Worm (Caenorhabditis elegans) whole organism, L4 larva: Measurements from ENCODE around the gene tsp-6.

Source experiments
- D1046.2 ChIP-seq: fragments of 200-800 bp; sonication (Bioruptor generic); IDR thresholded peaks from 2 replicates; pipeline ENCODE4 v1.3.6; 2022; ENCODE audit warnings: missing genetic modification characterization, missing compliant biosample characterization
- F37D6.2 ChIP-seq: sonication (generic microtip); optimal IDR thresholded peaks from 2 replicates; lab custom pipeline; 2016; ENCODE audit warnings: mild to moderate bottlenecking, missing genetic modification characterization, missing compliant biosample characterization
- F49E8.2 ChIP-seq: sonication (generic microtip); optimal IDR thresholded peaks from 2 replicates; lab custom pipeline; 2016; ENCODE audit warnings: missing compliant biosample characterization, mild to moderate bottlenecking, missing genetic modification characterization, borderline replicate concordance
- Y105C5A.15 ChIP-seq: fragments of 200-800 bp; sonication (Bioruptor generic); IDR thresholded peaks from 2 replicates; pipeline ENCODE4 v1.3.6; 2022; ENCODE audit warnings: missing genetic modification characterization, missing compliant biosample characterization
- Y5F2A.4 ChIP-seq: fragments of 200-800 bp; sonication (Bioruptor generic); optimal IDR thresholded peaks from 2 replicates; lab custom pipeline; 2018; ENCODE audit warnings: mild to moderate bottlenecking, missing genetic modification characterization, missing compliant biosample characterization
- Y75B8A.6 ChIP-seq: fragments of 200-800 bp; sonication (Bioruptor generic); IDR thresholded peaks from 2 replicates; pipeline ENCODE4 v1.3.6; 2022; ENCODE audit warnings: missing genetic modification reagents, missing genetic modification characterization, missing compliant biosample characterization
- ZK337.2 ChIP-seq: fragments of 200-800 bp; sonication (Bioruptor generic); IDR thresholded peaks from 2 replicates; pipeline ENCODE4 v1.3.6; 2022; ENCODE audit warnings: missing genetic modification reagents, missing genetic modification characterization, missing compliant biosample characterization
- aha-1 ChIP-seq: fragments of 150-350 bp; peaks from one replicate; lab custom pipeline; 2014; ENCODE audit warnings: missing biosample characterization, missing genetic modification characterization
- aly-2 ChIP-seq: sonication (generic microtip); optimal IDR thresholded peaks from 2 replicates; lab custom pipeline; 2018; ENCODE audit warnings: missing biosample characterization, missing genetic modification characterization
- daf-16 ChIP-seq, 3 experiments: sonication (generic microtip); optimal IDR thresholded peaks; 2 replicates each; lab custom pipeline; 2016 to 2017; ENCODE audit warnings: missing genetic modification characterization in 3 of 3, missing genetic modification reagents in 3 of 3, mild to moderate bottlenecking in 2 of 3, missing compliant biosample characterization in 2 of 3, missing biosample characterization in 1 of 3, moderate library complexity in 1 of 3
- daf-8 ChIP-seq: fragments of 200-800 bp; sonication (Bioruptor generic); IDR thresholded peaks from 2 replicates; pipeline ENCODE4 v1.3.6; 2022; ENCODE audit warnings: missing genetic modification characterization, missing compliant biosample characterization
- dmd-6 ChIP-seq: fragments of 200-800 bp; sonication (Bioruptor generic); IDR thresholded peaks from 2 replicates; pipeline ENCODE4 v1.3.6; 2022; ENCODE audit warnings: missing genetic modification reagents, missing genetic modification characterization, missing compliant biosample characterization
- duxl-1 ChIP-seq: sonication (generic microtip); optimal IDR thresholded peaks from 2 replicates; lab custom pipeline; 2016; ENCODE audit warnings: mild to moderate bottlenecking, missing genetic modification characterization, moderate library complexity, missing compliant biosample characterization; ENCODE audit not compliant: poor library complexity
- dve-1 ChIP-seq: sonication (generic microtip); optimal IDR thresholded peaks from 2 replicates; lab custom pipeline; 2017; ENCODE audit warnings: antibody characterized with exemption, mild to moderate bottlenecking, missing genetic modification characterization, missing compliant biosample characterization; ENCODE audit not compliant: insufficient read depth
- fkh-10 ChIP-seq: fragments of 150-350 bp; optimal IDR thresholded peaks from 2 replicates; lab custom pipeline; 2014; ENCODE audit warnings: missing biosample characterization, missing genetic modification reagents, missing genetic modification characterization
- hif-1 ChIP-seq, 2 experiments: sonication (generic microtip); optimal IDR thresholded peaks; 2 replicates each; lab custom pipeline; 2016 to 2017; ENCODE audit warnings: missing compliant biosample characterization in 2 of 2, missing genetic modification characterization in 2 of 2, missing genetic modification reagents in 2 of 2, missing genotype in 2 of 2, mild to moderate bottlenecking in 1 of 2
- hlh-30 ChIP-seq: sonication (generic microtip); optimal IDR thresholded peaks from 2 replicates; lab custom pipeline; 2017; ENCODE audit warnings: antibody characterized with exemption, mild to moderate bottlenecking, missing genetic modification characterization, missing compliant biosample characterization; ENCODE audit not compliant: insufficient read depth
- hmg-1.1 ChIP-seq: fragments of 200-800 bp; sonication (Bioruptor generic); IDR thresholded peaks from 2 replicates; pipeline ENCODE4 v1.3.6; 2022; ENCODE audit warnings: missing genetic modification reagents, missing genetic modification characterization, missing compliant biosample characterization
- jun-1 ChIP-seq: fragments of 150-350 bp; optimal IDR thresholded peaks from 2 replicates; lab custom pipeline; 2014; ENCODE audit warnings: missing biosample characterization, missing genetic modification reagents, missing genetic modification characterization
- lin-15B ChIP-seq: fragments of 150-350 bp; sonication (generic microtip); optimal IDR thresholded peaks from 3 replicates; lab custom pipeline; 2014; ENCODE audit warnings: missing biosample characterization, missing genetic modification characterization
- lin-29 ChIP-seq: fragments of 200-800 bp; sonication (Bioruptor generic); IDR thresholded peaks from 2 replicates; pipeline ENCODE4 v1.3.6; 2022; ENCODE audit warnings: missing genetic modification reagents, missing genetic modification characterization, missing compliant biosample characterization
- lir-3 ChIP-seq: sonication (generic microtip); optimal IDR thresholded peaks from 2 replicates; lab custom pipeline; 2016; ENCODE audit warnings: mild to moderate bottlenecking, missing genetic modification characterization, missing compliant biosample characterization
- madf-5 ChIP-seq, 2 experiments: fragments of 200-800 bp; sonication (Bioruptor generic); IDR thresholded peaks; 2 replicates each; pipeline ENCODE4 v1.3.6; 2022; ENCODE audit warnings: missing compliant biosample characterization in 2 of 2, missing genetic modification characterization in 2 of 2
- mes-2 ChIP-seq: sonication (generic microtip); optimal IDR thresholded peaks from 2 replicates; lab custom pipeline; 2016; ENCODE audit warnings: missing genotype, mild to moderate bottlenecking, missing genetic modification characterization, missing compliant biosample characterization; ENCODE audit not compliant: poor library complexity, severe bottlenecking
- mxl-3 ChIP-seq: fragments of 200-800 bp; sonication (Bioruptor generic); optimal IDR thresholded peaks from 2 replicates; lab custom pipeline; 2018; ENCODE audit warnings: mild to moderate bottlenecking, missing genetic modification characterization, missing compliant biosample characterization
- saeg-2 ChIP-seq: fragments of 200-800 bp; sonication (Bioruptor generic); IDR thresholded peaks from 2 replicates; pipeline ENCODE4 v1.3.6; 2022; ENCODE audit warnings: missing genetic modification reagents, missing genetic modification characterization, missing compliant biosample characterization
- set-16 ChIP-seq: fragments of 200-800 bp; sonication (Bioruptor generic); IDR thresholded peaks from 2 replicates; pipeline ENCODE4 v1.3.6; 2022; ENCODE audit warnings: missing genetic modification reagents, missing genetic modification characterization, missing compliant biosample characterization
- skn-1 ChIP-seq: fragments of 150-350 bp; optimal IDR thresholded peaks from 2 replicates; lab custom pipeline; 2014; ENCODE audit warnings: missing biosample characterization, missing genetic modification characterization
- snpc-4 ChIP-seq: fragments of 150-350 bp; optimal IDR thresholded peaks from 2 replicates; lab custom pipeline; 2014; ENCODE audit warnings: missing biosample characterization, missing genetic modification characterization
- tra-1 ChIP-seq: fragments of 200-800 bp; sonication (Bioruptor generic); IDR thresholded peaks from 2 replicates; pipeline ENCODE4 v1.3.6; 2022; ENCODE audit warnings: missing genetic modification reagents, missing genetic modification characterization, missing compliant biosample characterization
- unc-39 ChIP-seq: sonication (generic microtip); optimal IDR thresholded peaks from 2 replicates; lab custom pipeline; 2017; ENCODE audit warnings: missing biosample characterization, missing genetic modification characterization
- unc-62 ChIP-seq, 3 experiments: fragments of 150-350 bp in 1 of 3; sonication (generic microtip); optimal IDR thresholded peaks in 2 of 3; peaks in 1 of 3; 1 replicate in 1 of 3; 2 replicates in 2 of 3; lab custom pipeline; 2014 to 2017; ENCODE audit warnings: missing biosample characterization in 3 of 3, missing genetic modification characterization in 3 of 3, missing genetic modification reagents in 3 of 3, missing genotype in 1 of 3
- ztf-7 ChIP-seq: fragments of 150-350 bp; optimal IDR thresholded peaks from 2 replicates; lab custom pipeline; 2014; ENCODE audit warnings: missing biosample characterization, missing genetic modification characterization

tsp-6 gene

ce11 chrX:2820148-2820547 lies at the start of gene tsp-6:
tsp-6 (plus strand) TSS chrX:2820448.
- TF ChIP-seq saeg-2 (GFP tag; lab: Robert Waterston, UW): no peak
- TF ChIP-seq, all 104 proteins: peak for 0

- TF ChIP-seq F37D6.2 (tag; lab: Kevin White, UChicago) (no peak), lin-15B (tag; lab: Kevin White, UChicago) (no peak), lin-29 (no peak), aha-1 (tag; lab: Kevin White, UChicago) (peak; percentile 40)
Measured at ce11 chrX:2771742-2772141, 48.5 kb upstream of the tsp-6 start, which contains the start of gene cgef-1. cgef-1 (plus strand) TSS chrX:2772042.

- TF ChIP-seq madf-5 (GFP tag; IDR thresholded peaks at IDR 0.05; lab: Robert Waterston, UW) (no peak), lir-3 (tag; lab: Kevin White, UChicago) (no peak), unc-62 (GFP tag; optimal IDR thresholded peaks at IDR 0.05 in 1 of 2; lab: Kevin White, UChicago) (no peak), unc-62 (tag; optimal IDR thresholded peaks at IDR 0.05; lab: Kevin White, UChicago) (no peak), daf-8 (no peak), hlh-30 (no peak), hmg-1.1 (no peak), F37D6.2 (tag; lab: Kevin White, UChicago) (no peak), mes-2 (tag; lab: Kevin White, UChicago) (no peak), ZK337.2 (GFP tag; lab: Robert Waterston, UW) (no peak), aly-2 (tag; lab: Kevin White, UChicago) (no peak), Y75B8A.6 (GFP tag; lab: Robert Waterston, UW) (no peak), tra-1 (no peak), jun-1 (tag; lab: Kevin White, UChicago) (no peak), snpc-4 (tag; lab: Kevin White, UChicago) (no peak), skn-1 (tag; lab: Kevin White, UChicago) (no peak), daf-16 (GFP tag; optimal IDR thresholded peaks at IDR 0.05; lab: Kevin White, UChicago) (no peak), daf-16 (tag; optimal IDR thresholded peaks at IDR 0.05; lab: Kevin White, UChicago) (no peak), D1046.2 (GFP tag; lab: Robert Waterston, UW) (no peak), Y105C5A.15 (GFP tag; lab: Robert Waterston, UW) (no peak), duxl-1 (tag; lab: Kevin White, UChicago) (no peak), hif-1 (tag; optimal IDR thresholded peaks at IDR 0.05; lab: Kevin White, UChicago) (no peak)
Measured at ce11 chrX:2776955-2777354, 43.3 kb upstream of the tsp-6 start.

- TF ChIP-seq ztf-7: no peak
- TF ChIP-seq Y5F2A.4: no peak
- peak in 1 of 2 experiments; percentile 56 for TF ChIP-seq unc-62 (GFP tag; optimal IDR thresholded peaks at IDR 0.05 in 1 of 2; lab: Kevin White, UChicago)
- no peak for TF ChIP-seq unc-62 (tag; optimal IDR thresholded peaks at IDR 0.05; lab: Kevin White, UChicago)
- TF ChIP-seq fkh-10: peak; percentile 10
Measured at ce11 chrX:2777973-2778372, 42.3 kb upstream of the tsp-6 start.

- TF ChIP-seq hmg-1.1 (no peak), set-16 (0 out of 2 replicates have a peak, but pooled peaks have one; percentile 12), F49E8.2 (no peak), mxl-3 (GFP tag; lab: Kevin White, UChicago) (no peak), aha-1 (tag; lab: Kevin White, UChicago) (peak; percentile 68), unc-39 (tag; lab: Kevin White, UChicago) (no peak)
Measured at ce11 chrX:2793527-2793926, 26.7 kb upstream of the tsp-6 start.

ce11 chrX:2794324-2794723 lies 25.9 kb upstream of the tsp-6 start:
- TF ChIP-seq dve-1 (tag; lab: Kevin White, UChicago): peak; percentile 2
- no peak for TF ChIP-seq dmd-6
